Worm (Caenorhabditis elegans): ENCODE data around the gene rig-1.

rig-1 gene

DNA sequence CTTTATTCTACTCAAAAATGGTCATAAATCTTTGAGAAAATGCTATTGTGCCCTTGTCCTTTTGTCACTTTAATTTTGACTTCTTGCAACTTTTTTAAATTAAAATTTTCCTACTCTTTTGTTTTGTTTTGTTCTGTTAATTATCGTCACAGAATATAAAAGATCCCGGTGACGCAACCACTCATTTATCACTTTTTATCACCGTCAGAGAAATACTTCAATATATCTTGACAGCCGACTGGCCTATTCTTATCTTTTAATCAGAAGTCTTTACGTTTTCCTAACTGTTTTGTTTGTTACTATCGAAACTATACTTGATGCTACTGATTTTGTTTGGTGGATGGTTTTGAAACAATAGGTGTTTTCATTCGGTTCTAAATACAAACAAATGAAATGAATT, 4.4 kb upstream of the rig-1 start:
- TF ChIP-seq unc-30 (tag; optimal IDR thresholded peaks at IDR 0.05) (no peak), blmp-1 (tag; optimal IDR thresholded peaks at IDR 0.05) (peak; percentile 54), ets-5 (GFP tag; IDR thresholded peaks at IDR 0.05) (no peak), elt-3 (tag; optimal IDR thresholded peaks at IDR 0.05) (peak in 2 of 6 experiments; percentile 7 to 46), nhr-85 (tag) (peak; percentile 51)

DNA sequence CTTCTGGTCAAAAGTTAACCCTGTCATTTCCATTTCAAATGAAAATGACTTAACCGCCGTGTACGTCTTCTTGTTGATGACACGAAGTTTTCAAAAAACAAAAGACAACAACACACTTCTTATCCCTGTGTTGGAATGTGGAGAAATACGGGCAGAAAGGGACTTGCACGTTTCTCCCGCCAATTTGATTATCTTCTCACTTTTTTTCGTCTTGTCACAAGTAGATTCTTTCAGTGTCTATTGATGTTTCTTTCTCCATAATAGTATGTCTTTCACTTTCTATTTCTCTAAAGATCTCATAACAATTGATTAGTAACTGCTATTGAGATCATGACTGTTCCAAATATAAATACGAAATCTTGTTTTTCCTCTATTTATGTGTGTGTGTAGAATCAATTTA, 898 bp upstream of the rig-1 start:
- TF ChIP-seq nhr-85 (tag) (peak; percentile 1), fkh-10 (GFP tag; optimal IDR thresholded peaks at IDR 0.05) (no peak), aly-2 (tag; optimal IDR thresholded peaks at IDR 0.05) (no peak), sup-37 (GFP tag; optimal IDR thresholded peaks at IDR 0.05) (no peak), C34B4.2 (tag; optimal IDR thresholded peaks at IDR 0.05) (no peak), nhr-90 (tag; optimal IDR thresholded peaks at IDR 0.05; ENCODE audit: poor library complexity) (no peak), swsn-7 (tag; optimal IDR thresholded peaks at IDR 0.05) (no peak), mep-1 (tag; optimal IDR thresholded peaks at IDR 0.05) (no peak), nhr-47 (tag; optimal IDR thresholded peaks at IDR 0.05) (peak; percentile 8), blmp-1 (tag; optimal IDR thresholded peaks at IDR 0.05) (peak; percentile 92), pax-3 (tag; optimal IDR thresholded peaks at IDR 0.05) (no peak), C16A3.4 (tag; optimal IDR thresholded peaks at IDR 0.05) (no peak), ztf-4 (tag; optimal IDR thresholded peaks at IDR 0.05) (no peak), nhr-20 (tag; optimal IDR thresholded peaks at IDR 0.05) (peak; percentile 21), zag-1 (tag; optimal IDR thresholded peaks at IDR 0.05) (no peak), nhr-77 (tag; optimal IDR thresholded peaks at IDR 0.05) (no peak), lin-14 (GFP tag; optimal IDR thresholded peaks at IDR 0.05) (peak; percentile 75), hlh-4 (tag; optimal IDR thresholded peaks at IDR 0.05) (no peak), nhr-71 (tag; optimal IDR thresholded peaks at IDR 0.05) (peak; percentile 22), snu-23 (GFP tag; optimal IDR thresholded peaks at IDR 0.05) (peak; percentile 21), fos-1 (tag; optimal IDR thresholded peaks at IDR 0.05) (no peak), ces-1 (GFP tag; optimal IDR thresholded peaks at IDR 0.05) (peak; percentile 80), irx-1 (tag; optimal IDR thresholded peaks at IDR 0.05) (no peak), lin-35 (GFP tag; optimal IDR thresholded peaks at IDR 0.05) (peak in 1 of 2 experiments; percentile 1), elt-3 (tag; optimal IDR thresholded peaks at IDR 0.05) (peak in 1 of 6 experiments; percentile 69), fkh-8 (tag; optimal IDR thresholded peaks at IDR 0.05) (no peak), skn-1 (tag; optimal IDR thresholded peaks at IDR 0.05) (no peak), lsy-2 (tag; optimal IDR thresholded peaks at IDR 0.05) (peak in 1 of 2 experiments; percentile 18), snpc-4 (tag; optimal IDR thresholded peaks at IDR 0.05) (no peak), ceh-63 (GFP tag; optimal IDR thresholded peaks at IDR 0.05) (no peak), ceh-82 (tag; optimal IDR thresholded peaks at IDR 0.05) (no peak)

ce11 chrX:8660909-8661308, 490 bp downstream of the rig-1 start:
- TF ChIP-seq isw-1 (GFP tag; IDR thresholded peaks at IDR 0.05): no peak
- no peak for TF ChIP-seq efl-1 (optimal IDR thresholded peaks at IDR 0.05)
- peak in 1 of 2 experiments; percentile 41 for TF ChIP-seq efl-1 (GFP tag; optimal IDR thresholded peaks at IDR 0.05 in 1 of 2)
- no peak for TF ChIP-seq lin-13 (GFP tag; optimal IDR thresholded peaks at IDR 0.05)
- TF ChIP-seq fkh-8 (tag; optimal IDR thresholded peaks at IDR 0.05): no peak
- no peak for TF ChIP-seq fkh-10 (GFP tag; optimal IDR thresholded peaks at IDR 0.05)

DNA sequence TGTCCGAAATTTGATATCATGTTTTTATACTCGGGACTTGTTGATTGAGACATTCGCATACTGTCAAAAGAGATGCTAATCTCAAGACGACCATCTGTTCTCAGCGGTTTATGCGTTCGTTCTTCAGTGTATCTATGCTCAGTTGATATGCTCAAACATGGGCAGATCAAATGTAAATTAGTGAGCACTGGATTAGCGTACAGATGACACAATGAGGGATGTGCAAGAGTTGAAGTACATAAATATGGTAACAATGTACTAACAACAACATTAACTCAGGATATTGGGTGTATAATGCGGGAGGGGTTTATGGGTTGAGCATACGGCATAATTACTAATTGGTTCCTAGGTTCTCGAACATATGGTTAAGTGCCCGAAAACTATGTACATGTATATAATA, 2.0 kb downstream of the rig-1 start:
- TF ChIP-seq hlh-17 (GFP tag; optimal IDR thresholded peaks at IDR 0.05; ENCODE audit: borderline replicate concordance) (no peak), aha-1 (tag; optimal IDR thresholded peaks at IDR 0.05) (no peak), Y116A8C.19 (tag; optimal IDR thresholded peaks at IDR 0.05; ENCODE audit: borderline replicate concordance) (no peak), unc-130 (tag; optimal IDR thresholded peaks at IDR 0.05) (no peak), ceh-8 (GFP tag; optimal IDR thresholded peaks at IDR 0.05) (no peak), zag-1 (tag; optimal IDR thresholded peaks at IDR 0.05) (no peak), nhr-47 (tag; optimal IDR thresholded peaks at IDR 0.05) (no peak), blmp-1 (tag; optimal IDR thresholded peaks at IDR 0.05) (no peak), nhr-76 (tag; optimal IDR thresholded peaks at IDR 0.05) (no peak), unc-30 (tag; optimal IDR thresholded peaks at IDR 0.05) (no peak), vab-15 (tag; optimal IDR thresholded peaks at IDR 0.05) (no peak), nhr-85 (tag) (no peak), nhr-19 (GFP tag; conservative IDR thresholded peaks at IDR 0.05) (no peak), nhr-28 (tag; optimal IDR thresholded peaks at IDR 0.05) (no peak), sox-4 (tag; optimal IDR thresholded peaks at IDR 0.05) (no peak), F16B12.6 (tag; optimal IDR thresholded peaks at IDR 0.05) (no peak)

Measured in whole organism, L1 larva.